Worm (Caenorhabditis elegans) whole organism, L4 larva: ENCODE measurements around the gene spp-30.

ENCODE experiments used
- F26F4.8 ChIP-seq: fragments of 200-800 bp; sonication (Bioruptor generic); conservative IDR thresholded peaks from 2 replicates; pipeline ENCODE4 v1.3.6; 2022; ENCODE audit warnings: missing genetic modification characterization, missing compliant biosample characterization
- F37D6.2 ChIP-seq: sonication (generic microtip); optimal IDR thresholded peaks from 2 replicates; lab custom pipeline; 2016; ENCODE audit warnings: mild to moderate bottlenecking, missing genetic modification characterization, missing compliant biosample characterization
- T26A8.4 ChIP-seq: fragments of 200-800 bp; sonication (Bioruptor generic); IDR thresholded peaks from 2 replicates; pipeline ENCODE4 v1.3.6; 2022; ENCODE audit warnings: missing genetic modification characterization, missing compliant biosample characterization
- Y105C5A.15 ChIP-seq: fragments of 200-800 bp; sonication (Bioruptor generic); IDR thresholded peaks from 2 replicates; pipeline ENCODE4 v1.3.6; 2022; ENCODE audit warnings: missing genetic modification characterization, missing compliant biosample characterization
- Y5F2A.4 ChIP-seq: fragments of 200-800 bp; sonication (Bioruptor generic); optimal IDR thresholded peaks from 2 replicates; lab custom pipeline; 2018; ENCODE audit warnings: mild to moderate bottlenecking, missing genetic modification characterization, missing compliant biosample characterization
- Y75B8A.6 ChIP-seq: fragments of 200-800 bp; sonication (Bioruptor generic); IDR thresholded peaks from 2 replicates; pipeline ENCODE4 v1.3.6; 2022; ENCODE audit warnings: missing genetic modification reagents, missing genetic modification characterization, missing compliant biosample characterization
- ZK337.2 ChIP-seq: fragments of 200-800 bp; sonication (Bioruptor generic); IDR thresholded peaks from 2 replicates; pipeline ENCODE4 v1.3.6; 2022; ENCODE audit warnings: missing genetic modification reagents, missing genetic modification characterization, missing compliant biosample characterization
- ama-1 ChIP-seq: fragments of 150-350 bp; optimal IDR thresholded peaks from 2 replicates; lab custom pipeline; 2014; ENCODE audit warnings: inconsistent platforms, mixed read lengths
- attf-4 ChIP-seq: sonication (generic microtip); optimal IDR thresholded peaks from 3 replicates; lab custom pipeline; 2017; ENCODE audit warnings: missing biosample characterization, missing genetic modification characterization
- ceh-32 ChIP-seq: sonication (generic microtip); optimal IDR thresholded peaks from 2 replicates; lab custom pipeline; 2016; ENCODE audit warnings: mild to moderate bottlenecking, missing genetic modification characterization, missing compliant biosample characterization; ENCODE audit not compliant: poor library complexity
- ceh-44 ChIP-seq: fragments of 200-800 bp; sonication (Bioruptor generic); IDR thresholded peaks from 2 replicates; pipeline ENCODE4 v1.3.6; 2022; ENCODE audit warnings: missing genetic modification reagents, missing genetic modification characterization, missing compliant biosample characterization
- ceh-62 ChIP-seq: sonication (generic microtip); optimal IDR thresholded peaks from 2 replicates; lab custom pipeline; 2017; ENCODE audit warnings: missing biosample characterization, missing genetic modification characterization
- cey-2 ChIP-seq: sonication (generic microtip); optimal IDR thresholded peaks from 3 replicates; lab custom pipeline; 2017; ENCODE audit warnings: missing genetic modification characterization, mild to moderate bottlenecking, missing compliant biosample characterization, antibody characterized with exemption, borderline replicate concordance; ENCODE audit not compliant: insufficient read depth
- daf-12 ChIP-seq: fragments of 150-350 bp; optimal IDR thresholded peaks from 2 replicates; lab custom pipeline; 2014; ENCODE audit warnings: missing biosample characterization, missing genetic modification reagents, missing genetic modification characterization
- daf-19 ChIP-seq: fragments of 200-800 bp; sonication (Bioruptor generic); conservative IDR thresholded peaks from 2 replicates; pipeline ENCODE4 v1.3.6; 2022; ENCODE audit warnings: missing genetic modification characterization, missing compliant biosample characterization
- daf-8 ChIP-seq: fragments of 200-800 bp; sonication (Bioruptor generic); IDR thresholded peaks from 2 replicates; pipeline ENCODE4 v1.3.6; 2022; ENCODE audit warnings: missing genetic modification characterization, missing compliant biosample characterization
- dmd-6 ChIP-seq: fragments of 200-800 bp; sonication (Bioruptor generic); IDR thresholded peaks from 2 replicates; pipeline ENCODE4 v1.3.6; 2022; ENCODE audit warnings: missing genetic modification reagents, missing genetic modification characterization, missing compliant biosample characterization
- dmd-9 ChIP-seq: fragments of 200-800 bp; sonication (Bioruptor generic); IDR thresholded peaks from 2 replicates; pipeline ENCODE4 v1.3.6; 2022; ENCODE audit warnings: missing genetic modification reagents, missing genetic modification characterization, missing compliant biosample characterization
- egl-27 ChIP-seq: sonication (generic microtip); optimal IDR thresholded peaks from 3 replicates; lab custom pipeline; 2017; ENCODE audit warnings: missing biosample characterization, missing genetic modification reagents, missing genetic modification characterization
- fos-1 ChIP-seq: fragments of 150-350 bp; optimal IDR thresholded peaks from 2 replicates; lab custom pipeline; 2014; ENCODE audit warnings: missing biosample characterization, missing genetic modification characterization
- gei-8 ChIP-seq: fragments of 200-800 bp; sonication (Bioruptor generic); optimal IDR thresholded peaks from 2 replicates; lab custom pipeline; 2018; ENCODE audit warnings: mild to moderate bottlenecking, missing genetic modification characterization, missing compliant biosample characterization
- hlh-11 ChIP-seq: fragments of 200-800 bp; sonication (Bioruptor generic); optimal IDR thresholded peaks from 2 replicates; lab custom pipeline; 2018; ENCODE audit warnings: mild to moderate bottlenecking, missing genetic modification characterization, missing compliant biosample characterization
- hlh-30 ChIP-seq: sonication (generic microtip); optimal IDR thresholded peaks from 2 replicates; lab custom pipeline; 2017; ENCODE audit warnings: antibody characterized with exemption, mild to moderate bottlenecking, missing genetic modification characterization, missing compliant biosample characterization; ENCODE audit not compliant: insufficient read depth
- lin-1 ChIP-seq: fragments of 200-800 bp; sonication (Bioruptor generic); IDR thresholded peaks from 2 replicates; pipeline ENCODE4 v1.3.6; 2022; ENCODE audit warnings: missing genetic modification reagents, missing genetic modification characterization, missing compliant biosample characterization
- lin-13 ChIP-seq: fragments of 150-350 bp; optimal IDR thresholded peaks from 2 replicates; lab custom pipeline; 2014; ENCODE audit warnings: missing biosample characterization, missing genetic modification reagents, missing genetic modification characterization
- lin-15B ChIP-seq: fragments of 150-350 bp; sonication (generic microtip); optimal IDR thresholded peaks from 3 replicates; lab custom pipeline; 2014; ENCODE audit warnings: missing biosample characterization, missing genetic modification characterization
- lin-38 ChIP-seq: fragments of 200-800 bp; sonication (Bioruptor generic); IDR thresholded peaks from 2 replicates; pipeline ENCODE4 v1.3.6; 2022; ENCODE audit warnings: missing genetic modification reagents, missing genetic modification characterization, missing compliant biosample characterization
- lir-3 ChIP-seq: sonication (generic microtip); optimal IDR thresholded peaks from 2 replicates; lab custom pipeline; 2016; ENCODE audit warnings: mild to moderate bottlenecking, missing genetic modification characterization, missing compliant biosample characterization
- madf-5 ChIP-seq, 2 experiments: fragments of 200-800 bp; sonication (Bioruptor generic); IDR thresholded peaks; 2 replicates each; pipeline ENCODE4 v1.3.6; 2022; ENCODE audit warnings: missing compliant biosample characterization in 2 of 2, missing genetic modification characterization in 2 of 2
- madf-9 ChIP-seq: fragments of 200-800 bp; sonication (Bioruptor generic); conservative IDR thresholded peaks from 2 replicates; pipeline ENCODE4 v1.3.6; 2022; ENCODE audit warnings: missing genetic modification reagents, missing genetic modification characterization, missing compliant biosample characterization
- mdl-1 ChIP-seq, 2 experiments: fragments of 150-350 bp in 1 of 2; sonication (generic microtip) in 1 of 2; optimal IDR thresholded peaks; 2 replicates each; lab custom pipeline; 2014 to 2017; ENCODE audit warnings: missing biosample characterization in 2 of 2, missing genetic modification characterization in 2 of 2
- mep-1 ChIP-seq: fragments of 150-350 bp; sonication (generic microtip); optimal IDR thresholded peaks from 3 replicates; lab custom pipeline; 2014; ENCODE audit warnings: missing biosample characterization, missing genetic modification characterization
- mxl-3 ChIP-seq: fragments of 200-800 bp; sonication (Bioruptor generic); optimal IDR thresholded peaks from 2 replicates; lab custom pipeline; 2018; ENCODE audit warnings: mild to moderate bottlenecking, missing genetic modification characterization, missing compliant biosample characterization
- nhr-10 ChIP-seq: fragments of 150-350 bp; optimal IDR thresholded peaks from 2 replicates; lab custom pipeline; 2014; ENCODE audit warnings: missing biosample characterization, missing genetic modification characterization
- nhr-102 ChIP-seq: sonication (generic microtip); optimal IDR thresholded peaks from 2 replicates; lab custom pipeline; 2016; ENCODE audit warnings: mild to moderate bottlenecking, missing genetic modification characterization, moderate library complexity, missing compliant biosample characterization
- nhr-11 ChIP-seq: fragments of 150-350 bp; optimal IDR thresholded peaks from 2 replicates; lab custom pipeline; 2014; ENCODE audit warnings: missing biosample characterization, missing genetic modification characterization
- nhr-237 ChIP-seq: sonication (generic microtip); optimal IDR thresholded peaks from 2 replicates; lab custom pipeline; 2017; ENCODE audit warnings: missing biosample characterization, missing genetic modification characterization
- nhr-25 ChIP-seq: sonication (generic microtip); optimal IDR thresholded peaks from 2 replicates; lab custom pipeline; 2017; ENCODE audit warnings: missing genetic modification characterization, mild to moderate bottlenecking, missing compliant biosample characterization, antibody characterized with exemption, moderate library complexity, borderline replicate concordance; ENCODE audit not compliant: insufficient read depth
- nhr-41 ChIP-seq: fragments of 200-800 bp; sonication (Bioruptor generic); IDR thresholded peaks from 2 replicates; pipeline ENCODE4 v1.3.6; 2022; ENCODE audit warnings: missing genetic modification reagents, missing genetic modification characterization, missing compliant biosample characterization
- nhr-6 ChIP-seq: fragments of 150-350 bp; optimal IDR thresholded peaks from 2 replicates; lab custom pipeline; 2014; ENCODE audit warnings: missing biosample characterization, missing genetic modification characterization
- nhr-77 ChIP-seq: fragments of 150-350 bp; optimal IDR thresholded peaks from 2 replicates; lab custom pipeline; 2014; ENCODE audit warnings: missing biosample characterization, missing genetic modification characterization
- set-16 ChIP-seq: fragments of 200-800 bp; sonication (Bioruptor generic); IDR thresholded peaks from 2 replicates; pipeline ENCODE4 v1.3.6; 2022; ENCODE audit warnings: missing genetic modification reagents, missing genetic modification characterization, missing compliant biosample characterization
- skn-1 ChIP-seq: fragments of 150-350 bp; optimal IDR thresholded peaks from 2 replicates; lab custom pipeline; 2014; ENCODE audit warnings: missing biosample characterization, missing genetic modification characterization
- snpc-4 ChIP-seq: fragments of 150-350 bp; optimal IDR thresholded peaks from 2 replicates; lab custom pipeline; 2014; ENCODE audit warnings: missing biosample characterization, missing genetic modification characterization
- tra-1 ChIP-seq: fragments of 200-800 bp; sonication (Bioruptor generic); IDR thresholded peaks from 2 replicates; pipeline ENCODE4 v1.3.6; 2022; ENCODE audit warnings: missing genetic modification reagents, missing genetic modification characterization, missing compliant biosample characterization
- unc-62 ChIP-seq, 3 experiments: fragments of 150-350 bp in 1 of 3; sonication (generic microtip); optimal IDR thresholded peaks in 2 of 3; peaks in 1 of 3; 1 replicate in 1 of 3; 2 replicates in 2 of 3; lab custom pipeline; 2014 to 2017; ENCODE audit warnings: missing biosample characterization in 3 of 3, missing genetic modification characterization in 3 of 3, missing genetic modification reagents in 3 of 3, missing genotype in 1 of 3
- vab-7 ChIP-seq: fragments of 200-800 bp; sonication (Bioruptor generic); IDR thresholded peaks from 2 replicates; pipeline ENCODE4 v1.3.6; 2022; ENCODE audit warnings: missing genetic modification reagents, missing genetic modification characterization, missing compliant biosample characterization
- zag-1 ChIP-seq: fragments of 150-350 bp; optimal IDR thresholded peaks from 2 replicates; lab custom pipeline; 2014; ENCODE audit warnings: missing biosample characterization, missing genetic modification characterization
- ztf-11 ChIP-seq: fragments of 150-350 bp; optimal IDR thresholded peaks from 2 replicates; lab custom pipeline; 2014; ENCODE audit warnings: missing biosample characterization, missing genetic modification characterization

spp-30 gene

ce11 chrX:11605766-11606490, 22.6 kb downstream of the spp-30 start:
- TF ChIP-seq dmd-9 (GFP tag; lab: Robert Waterston, UW) (peak; percentile 56; the same call in 1 of the 2 replicates), ama-1 (lab: Kevin White, UChicago) (no peak), madf-9 (GFP tag; lab: Robert Waterston, UW) (peak; percentile 75), nhr-77 (tag; lab: Kevin White, UChicago) (peak; percentile 91), gei-8 (GFP tag; lab: Kevin White, UChicago) (peak; percentile 94), T26A8.4 (GFP tag; lab: Robert Waterston, UW) (peak; percentile 93), nhr-10 (tag; lab: Kevin White, UChicago) (peak; percentile 83), cey-2 (tag; lab: Kevin White, UChicago) (no peak), mxl-3 (GFP tag; lab: Kevin White, UChicago) (peak; percentile 32), lin-13 (GFP tag; lab: Kevin White, UChicago) (peak; percentile 61), Y75B8A.6 (no peak), dmd-6 (GFP tag; lab: Robert Waterston, UW) (peak; percentile 83), daf-19 (peak; percentile 92), ceh-32 (tag; lab: Kevin White, UChicago) (peak; percentile 66), F37D6.2 (tag; lab: Kevin White, UChicago) (peak; percentile 90), nhr-11 (tag; lab: Kevin White, UChicago) (peak; percentile 65), fos-1 (tag; lab: Kevin White, UChicago) (peak; percentile 80), attf-4 (tag; lab: Kevin White, UChicago) (peak; percentile 44), lin-38 (GFP tag; lab: Robert Waterston, UW) (peak; percentile 79), snpc-4 (tag; lab: Kevin White, UChicago) (no peak), Y105C5A.15 (GFP tag; lab: Robert Waterston, UW) (no peak), ZK337.2 (GFP tag; lab: Robert Waterston, UW) (no peak), zag-1 (tag; lab: Kevin White, UChicago) (peak; percentile 82), set-16 (peak; percentile 76), hlh-30 (tag; lab: Kevin White, UChicago) (peak; percentile 73), vab-7 (GFP tag; lab: Robert Waterston, UW) (peak; percentile 79; the same call in 1 of the 2 replicates), ztf-11 (no peak), skn-1 (no peak), ceh-44 (0 out of 2 replicates have a peak, but pooled peaks have one; percentile 49), nhr-237 (peak; percentile 76), mdl-1 (tag; optimal IDR thresholded peaks at IDR 0.05; lab: Kevin White, UChicago) (peak; percentile 67 to 81), lir-3 (tag; lab: Kevin White, UChicago) (peak; percentile 16), unc-62 (GFP tag; optimal IDR thresholded peaks at IDR 0.05 in 1 of 2; lab: Kevin White, UChicago) (peak; percentile 76 to 97), unc-62 (tag; optimal IDR thresholded peaks at IDR 0.05; lab: Kevin White, UChicago) (no peak), daf-12 (tag; lab: Kevin White, UChicago) (no peak), daf-8 (GFP tag; lab: Robert Waterston, UW) (peak; percentile 91), ceh-62 (tag; lab: Kevin White, UChicago) (no peak), lin-1 (GFP tag; lab: Robert Waterston, UW) (peak; percentile 69; the same call in 1 of the 2 replicates), nhr-25 (peak; percentile 94), lin-15B (tag; lab: Kevin White, UChicago) (peak; percentile 61), mep-1 (tag; lab: Kevin White, UChicago) (peak; percentile 97), tra-1 (GFP tag; lab: Robert Waterston, UW) (peak; percentile 96), nhr-6 (tag; lab: Kevin White, UChicago) (peak; percentile 84), Y5F2A.4 (peak; percentile 54), F26F4.8 (GFP tag; lab: Robert Waterston, UW) (no peak), egl-27 (tag; lab: Kevin White, UChicago) (no peak), nhr-102 (tag; lab: Kevin White, UChicago) (peak; percentile 96), nhr-41 (GFP tag; lab: Robert Waterston, UW) (no peak), madf-5 (GFP tag; IDR thresholded peaks at IDR 0.05; lab: Robert Waterston, UW) (0 out of 4 replicates have a peak, but pooled peaks of 1 of the 2 experiments have one; percentile 36), hlh-11 (tag; lab: Kevin White, UChicago) (peak; percentile 98)
